Fruit fly (Drosophila melanogaster) whole organism, embryonic: ENCODE results near the gene CG10747.

ENCODE experiments used
- Aef1 ChIP-seq: fragments of 200-800 bp; sonication (Bioruptor generic); IDR thresholded peaks from 3 replicates; pipeline ENCODE4 v1.3.6; 2022; ENCODE audit warnings: missing biosample characterization, missing genetic modification characterization
- Bdp1 ChIP-seq: fragments of 200-800 bp; sonication (Bioruptor generic); optimal IDR thresholded peaks from 3 replicates; lab custom pipeline; 2016; ENCODE audit warnings: missing biosample characterization, missing genetic modification characterization
- CG13296 ChIP-seq: fragments of 200-800 bp; sonication (Bioruptor generic); optimal IDR thresholded peaks from 3 replicates; lab custom pipeline; 2018; ENCODE audit warnings: missing biosample characterization, mild to moderate bottlenecking, missing genetic modification characterization
- CG14014 ChIP-seq: fragments of 200-800 bp; sonication (Bioruptor generic); IDR thresholded peaks from 2 replicates; pipeline ENCODE4 v1.3.6; 2022; ENCODE audit warnings: missing biosample characterization, missing genetic modification characterization
- CG16813 ChIP-seq: fragments of 200-800 bp; sonication (Bioruptor generic); IDR thresholded peaks from 3 replicates; pipeline ENCODE4 v1.3.6; 2022; ENCODE audit warnings: missing biosample characterization, missing genetic modification characterization; ENCODE audit not compliant: partially characterized antibody
- CG17802 ChIP-seq: fragments of 200-800 bp; sonication (Bioruptor generic); optimal IDR thresholded peaks from 2 replicates; lab custom pipeline; 2018; ENCODE audit warnings: missing biosample characterization, mild to moderate bottlenecking, missing genetic modification characterization, moderate library complexity
- CG2129 ChIP-seq: fragments of 200-800 bp; sonication (Bioruptor generic); IDR thresholded peaks from 2 replicates; pipeline ENCODE4 v1.3.6; 2022; ENCODE audit warnings: missing biosample characterization, missing genetic modification characterization; ENCODE audit not compliant: partially characterized antibody
- CG31441 ChIP-seq: fragments of 200-800 bp; sonication (Bioruptor generic); IDR thresholded peaks from 2 replicates; pipeline ENCODE4 v1.3.6; 2022; ENCODE audit warnings: missing biosample characterization, missing genetic modification characterization
- CG34376 ChIP-seq: fragments of 200-800 bp; sonication (Bioruptor generic); optimal IDR thresholded peaks from 2 replicates; lab custom pipeline; 2018; ENCODE audit warnings: missing biosample characterization, mild to moderate bottlenecking, missing genetic modification characterization
- CG34422 ChIP-seq: fragments of 200-800 bp; sonication (Bioruptor generic); IDR thresholded peaks from 3 replicates; pipeline ENCODE4 v1.3.6; 2022; ENCODE audit warnings: missing biosample characterization, missing genetic modification characterization
- CG3847 ChIP-seq: fragments of 200-800 bp; sonication (Bioruptor generic); IDR thresholded peaks from 2 replicates; pipeline ENCODE4 v1.3.6; 2022; ENCODE audit warnings: missing biosample characterization, missing genetic modification characterization
- CG4424 ChIP-seq: fragments of 200-800 bp; sonication (Bioruptor generic); optimal IDR thresholded peaks from 3 replicates; lab custom pipeline; 2016; ENCODE audit warnings: missing biosample characterization, missing genetic modification characterization
- CG4617 ChIP-seq: fragments of 200-800 bp; sonication (Bioruptor generic); optimal IDR thresholded peaks from 3 replicates; lab custom pipeline; 2016; ENCODE audit warnings: missing biosample characterization, missing genetic modification characterization, borderline replicate concordance
- CG9797 ChIP-seq: fragments of 200-800 bp; sonication (Bioruptor generic); optimal IDR thresholded peaks from 3 replicates; lab custom pipeline; 2018; ENCODE audit warnings: missing biosample characterization, mild to moderate bottlenecking, missing genetic modification characterization
- CG9817 ChIP-seq: fragments of 200-800 bp; sonication (Bioruptor generic); optimal IDR thresholded peaks from 2 replicates; lab custom pipeline; 2018; ENCODE audit warnings: missing biosample characterization, mild to moderate bottlenecking, missing genetic modification characterization, moderate library complexity
- CkIIα-i1 ChIP-seq: fragments of 200-800 bp; sonication (Bioruptor generic); IDR thresholded peaks from 2 replicates; pipeline ENCODE4 v1.3.6; 2022; ENCODE audit warnings: missing biosample characterization, missing genetic modification characterization
- CoRest ChIP-seq: fragments of 200-800 bp; sonication (Bioruptor generic); optimal IDR thresholded peaks from 3 replicates; lab custom pipeline; 2018; ENCODE audit warnings: missing biosample characterization, mild to moderate bottlenecking, missing genetic modification characterization, moderate library complexity
- Dbx ChIP-seq: fragments of 200-800 bp; sonication (Bioruptor generic); IDR thresholded peaks from 3 replicates; pipeline ENCODE4 v1.3.6; 2022; ENCODE audit warnings: missing biosample characterization, missing genetic modification characterization
- Dref ChIP-seq: fragments of 200-800 bp; sonication (Bioruptor generic); IDR thresholded peaks from 2 replicates; pipeline ENCODE4 v1.3.6; 2022; ENCODE audit warnings: missing biosample characterization, missing genetic modification characterization
- MBD-R2 ChIP-seq: fragments of 200-800 bp; sonication (Bioruptor generic); IDR thresholded peaks from 2 replicates; pipeline ENCODE4 v1.3.6; 2022; ENCODE audit warnings: missing biosample characterization, missing genetic modification characterization
- Pdp1 ChIP-seq, 2 experiments: fragments of 200-800 bp; sonication (Bioruptor generic); optimal IDR thresholded peaks; 3 replicates each; lab custom pipeline; 2016; ENCODE audit warnings: missing biosample characterization in 2 of 2, missing genetic modification characterization in 2 of 2, mild to moderate bottlenecking in 1 of 2, moderate library complexity in 1 of 2
- Rx ChIP-seq: fragments of 200-800 bp; sonication (Bioruptor generic); IDR thresholded peaks from 2 replicates; pipeline ENCODE4 v1.3.6; 2022; ENCODE audit warnings: missing biosample characterization, missing genetic modification characterization
- Sry-δ ChIP-seq: fragments of 200-800 bp; sonication (Bioruptor generic); optimal IDR thresholded peaks from 2 replicates; lab custom pipeline; 2016; ENCODE audit warnings: missing biosample characterization, missing genetic modification characterization
- amos ChIP-seq: fragments of 200-800 bp; sonication (Bioruptor generic); IDR thresholded peaks from 2 replicates; pipeline ENCODE4 v1.3.6; 2022; ENCODE audit warnings: missing biosample characterization, missing genetic modification characterization; ENCODE audit not compliant: partially characterized antibody
- aop ChIP-seq: fragments of 200-800 bp; sonication (Bioruptor generic); IDR thresholded peaks from 2 replicates; pipeline ENCODE4 v1.3.6; 2022; ENCODE audit warnings: missing biosample characterization, missing genetic modification characterization
- ash1 ChIP-seq: fragments of 200-800 bp; sonication (Bioruptor generic); optimal IDR thresholded peaks from 2 replicates; lab custom pipeline; 2018; ENCODE audit warnings: missing biosample characterization, mild to moderate bottlenecking, missing genetic modification characterization
- caup ChIP-seq: fragments of 200-800 bp; sonication (Bioruptor generic); optimal IDR thresholded peaks from 3 replicates; lab custom pipeline; 2017; ENCODE audit warnings: missing biosample characterization, mild to moderate bottlenecking, missing genetic modification characterization, moderate library complexity; ENCODE audit not compliant: severe bottlenecking
- croc ChIP-seq: fragments of 200-800 bp; sonication (Bioruptor generic); conservative IDR thresholded peaks from 3 replicates; pipeline ENCODE4 v1.3.6; 2022; ENCODE audit warnings: missing biosample characterization, missing genetic modification characterization
- dm ChIP-seq: fragments of 200-800 bp; sonication (Bioruptor generic); optimal IDR thresholded peaks from 3 replicates; lab custom pipeline; 2016; ENCODE audit warnings: missing biosample characterization, missing genetic modification characterization
- fd64A ChIP-seq: fragments of 200-800 bp; sonication (Bioruptor generic); optimal IDR thresholded peaks from 3 replicates; lab custom pipeline; 2018; ENCODE audit warnings: missing biosample characterization, mild to moderate bottlenecking, missing genetic modification characterization
- fd96Cb ChIP-seq: fragments of 200-800 bp; sonication (Bioruptor generic); optimal IDR thresholded peaks from 2 replicates; lab custom pipeline; 2018; ENCODE audit warnings: missing biosample characterization, mild to moderate bottlenecking, missing genetic modification characterization, moderate library complexity
- ftz-f1 ChIP-seq: fragments of 200-800 bp; sonication (Bioruptor generic); optimal IDR thresholded peaks from 2 replicates; lab custom pipeline; 2016; ENCODE audit warnings: missing biosample characterization, missing genetic modification characterization
- gcm ChIP-seq: fragments of 200-800 bp; sonication (Bioruptor generic); optimal IDR thresholded peaks from 2 replicates; lab custom pipeline; 2019; ENCODE audit warnings: missing biosample characterization, mild to moderate bottlenecking, missing genetic modification characterization, moderate library complexity
- gcm2 ChIP-seq: fragments of 200-800 bp; sonication (Bioruptor generic); optimal IDR thresholded peaks from 2 replicates; lab custom pipeline; 2016; ENCODE audit warnings: missing biosample characterization, missing genetic modification characterization
- grau ChIP-seq: fragments of 200-800 bp; optimal IDR thresholded peaks from 3 replicates; lab custom pipeline; 2019; ENCODE audit warnings: missing biosample characterization, mild to moderate bottlenecking, missing genetic modification characterization, moderate library complexity
- hth ChIP-seq: fragments of >200 bp; optimal IDR thresholded peaks from 2 replicates; lab custom pipeline; 2017; ENCODE audit warnings: inconsistent platforms
- ind ChIP-seq: fragments of 200-800 bp; sonication (Bioruptor generic); optimal IDR thresholded peaks from 3 replicates; lab custom pipeline; 2016; ENCODE audit warnings: missing biosample characterization, missing genetic modification characterization
- klu ChIP-seq: fragments of 200-800 bp; sonication (Bioruptor generic); IDR thresholded peaks from 2 replicates; pipeline ENCODE4 v1.3.6; 2022; ENCODE audit warnings: missing biosample characterization, missing genetic modification characterization
- lmd ChIP-seq: fragments of 200-800 bp; sonication (Bioruptor generic); IDR thresholded peaks from 2 replicates; pipeline ENCODE4 v1.3.6; 2022; ENCODE audit warnings: missing biosample characterization, missing genetic modification characterization
- nau ChIP-seq: fragments of 200-800 bp; sonication (Bioruptor generic); optimal IDR thresholded peaks from 3 replicates; lab custom pipeline; 2017; ENCODE audit warnings: missing biosample characterization, mild to moderate bottlenecking, missing genetic modification characterization, missing genetic modification reagents
- pan ChIP-seq, 4 experiments: fragments of >200 bp in 3 of 4; fragments of 200-800 bp in 1 of 4; sonication (Bioruptor generic) in 1 of 4; optimal IDR thresholded peaks in 3 of 4; IDR thresholded peaks in 1 of 4; 2 replicates each; pipeline versions ENCODE4 v1.3.6 to Lab custom; 2017 to 2022; ENCODE audit warnings: missing biosample characterization in 2 of 4, missing genetic modification characterization in 2 of 4, mixed read lengths in 1 of 4
- pho ChIP-seq: fragments of 200-800 bp; sonication (Bioruptor generic); optimal IDR thresholded peaks from 2 replicates; lab custom pipeline; 2016; ENCODE audit warnings: missing biosample characterization, missing genetic modification characterization
- phol ChIP-seq: fragments of 200-800 bp; sonication (Bioruptor generic); optimal IDR thresholded peaks from 3 replicates; lab custom pipeline; 2018; ENCODE audit warnings: missing biosample characterization, mild to moderate bottlenecking, missing genetic modification characterization, moderate library complexity
- pzg ChIP-seq: fragments of 200-800 bp; sonication (Bioruptor generic); optimal IDR thresholded peaks from 3 replicates; lab custom pipeline; 2018; ENCODE audit warnings: missing biosample characterization, mild to moderate bottlenecking, missing genetic modification characterization, moderate library complexity
- repo ChIP-seq: fragments of 200-800 bp; sonication (Bioruptor generic); optimal IDR thresholded peaks from 2 replicates; lab custom pipeline; 2016; ENCODE audit warnings: missing biosample characterization, missing genetic modification characterization
- sr ChIP-seq: fragments of 200-800 bp; sonication (Bioruptor generic); IDR thresholded peaks from 3 replicates; pipeline ENCODE4 v1.3.6; 2022; ENCODE audit warnings: missing biosample characterization, missing genetic modification characterization
- tll ChIP-seq, 2 experiments: fragments of 200-800 bp in 1 of 2; fragments of >200 bp in 1 of 2; sonication (Bioruptor generic) in 1 of 2; optimal IDR thresholded peaks; 2 replicates each; lab custom pipeline; 2017 to 2019; ENCODE audit warnings: missing biosample characterization in 2 of 2, missing genetic modification characterization in 2 of 2, mild to moderate bottlenecking in 1 of 2, moderate library complexity in 1 of 2
- tup ChIP-seq: fragments of 200-800 bp; sonication (Bioruptor generic); optimal IDR thresholded peaks from 2 replicates; lab custom pipeline; 2016; ENCODE audit warnings: missing biosample characterization, mild to moderate bottlenecking, missing genetic modification characterization, moderate library complexity
- zfh1 ChIP-seq: fragments of 200-800 bp; sonication (Bioruptor generic); IDR thresholded peaks from 3 replicates; pipeline ENCODE4 v1.3.6; 2022; ENCODE audit warnings: missing biosample characterization, missing genetic modification characterization

The CG10747 gene

DNA sequence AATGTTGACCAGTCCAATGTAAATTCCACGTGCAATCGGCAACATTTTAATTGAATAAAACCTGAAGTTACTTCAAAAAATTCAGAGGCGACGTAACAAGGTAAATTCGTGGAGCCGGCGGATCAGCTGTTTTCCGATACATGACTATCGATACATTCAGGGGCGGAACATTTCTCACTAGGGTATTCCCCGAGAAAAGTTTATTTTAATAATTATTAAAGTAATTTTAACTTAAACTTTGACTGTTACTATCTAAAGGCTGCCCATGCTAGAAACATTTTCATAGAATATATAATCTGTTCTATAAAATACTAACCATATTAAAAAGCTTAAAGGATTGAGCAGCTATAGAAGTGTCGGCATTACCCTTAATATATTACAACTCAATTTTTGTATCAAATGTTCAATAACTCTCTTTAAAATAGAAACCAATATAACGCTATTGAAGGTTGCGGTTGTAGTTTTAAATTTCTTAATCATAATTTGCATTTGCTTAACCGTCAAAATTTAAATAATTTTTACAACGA lies 6.0 kb upstream of the CG10747 start, which contains the start of the genes mRpS18B and Kua (continued):
- peak; percentile 64 for TF ChIP-seq grau (tag; lab: Kevin White, UChicago)
- peak; percentile 10; the same call in 1 of the 2 replicates for TF ChIP-seq klu (GFP tag; lab: Robert Waterston, UW)
- peak; percentile 71; the same call in 1 of the 3 replicates for TF ChIP-seq zfh1 (GFP tag; lab: Robert Waterston, UW)
- TF ChIP-seq CG9797 (GFP tag; lab: Kevin White, UChicago): no peak
- peak; percentile 9 for TF ChIP-seq CG17802 (tag; lab: Kevin White, UChicago)
- no peak for TF ChIP-seq ftz-f1 (GFP tag; lab: Kevin White, UChicago)
- peak; percentile 83 for TF ChIP-seq CoRest
- peak; percentile 54 for TF ChIP-seq CG13296
- TF ChIP-seq CG31441 (GFP tag; lab: Robert Waterston, UW): peak; percentile 64
- peak; percentile 58 for TF ChIP-seq lmd (GFP tag; lab: Robert Waterston, UW)
- TF ChIP-seq repo (GFP tag; lab: Kevin White, UChicago): no peak
- TF ChIP-seq CG3847 (GFP tag; lab: Robert Waterston, UW): peak; percentile 71
- TF ChIP-seq Pdp1 (GFP tag; optimal IDR thresholded peaks at IDR 0.05; lab: Kevin White, UChicago): peak; percentile 14 to 87
- TF ChIP-seq ash1: no peak
- peak; percentile 57 for TF ChIP-seq CG9817 (tag; lab: Kevin White, UChicago)
- no peak for TF ChIP-seq fd64A (GFP tag; lab: Kevin White, UChicago)
- TF ChIP-seq tup (GFP tag; lab: Kevin White, UChicago): no peak
- no peak for TF ChIP-seq pho
- peak; percentile 40 for TF ChIP-seq CG2129 (GFP tag; lab: Robert Waterston, UW)
- no peak for TF ChIP-seq croc (GFP tag; lab: Robert Waterston, UW)
- TF ChIP-seq Rx: no peak
- peak; percentile 40 for TF ChIP-seq CG4617 (GFP tag; lab: Kevin White, UChicago)
- TF ChIP-seq CG34376: peak; percentile 43
- TF ChIP-seq hth (lab: Kevin White, UChicago): no peak
- no peak for TF ChIP-seq nau
- TF ChIP-seq MBD-R2 (GFP tag; lab: Robert Waterston, UW): peak; percentile 88
- TF ChIP-seq CG14014 (GFP tag; lab: Robert Waterston, UW): peak; percentile 66
- peak; percentile 72; the same call in 2 of the 3 replicates for TF ChIP-seq Dbx (GFP tag; lab: Robert Waterston, UW)
- TF ChIP-seq Aef1 (GFP tag; lab: Robert Waterston, UW): peak; percentile 51; the same call in 2 of the 3 replicates
- TF ChIP-seq Bdp1 (GFP tag; lab: Kevin White, UChicago): peak; percentile 1
- no peak for TF ChIP-seq gcm (GFP tag; lab: Kevin White, UChicago)
- TF ChIP-seq aop (GFP tag; lab: Robert Waterston, UW): no peak
- TF ChIP-seq ind: peak; percentile 53
- no peak for TF ChIP-seq CkIIα-i1 (GFP tag; lab: Robert Waterston, UW)
- TF ChIP-seq caup (GFP tag; lab: Kevin White, UChicago): peak; percentile 28
- peak; percentile 60 for TF ChIP-seq CG4424
- TF ChIP-seq Dref (GFP tag; lab: Robert Waterston, UW): peak; percentile 76
- 0 out of 3 replicates have a peak, but pooled peaks have one; percentile 54 for TF ChIP-seq CG34422 (GFP tag; lab: Robert Waterston, UW)
- TF ChIP-seq gcm2: no peak
- peak; percentile 48 for TF ChIP-seq pzg
- peak; percentile 54 for TF ChIP-seq Sry-δ (GFP tag; lab: Kevin White, UChicago)
- peak; percentile 65 for TF ChIP-seq CG16813 (GFP tag; lab: Robert Waterston, UW)
- peak; percentile 50 for TF ChIP-seq phol (tag; lab: Kevin White, UChicago)
- TF ChIP-seq fd96Cb (tag; lab: Kevin White, UChicago): peak; percentile 51
- TF ChIP-seq tll (GFP tag; optimal IDR thresholded peaks at IDR 0.05; lab: Kevin White, UChicago): no peak
- no peak for TF ChIP-seq pan (optimal IDR thresholded peaks at IDR 0.05; lab: Kevin White, UChicago)
- peak in 1 of 2 experiments; percentile 63 for TF ChIP-seq pan (GFP tag; optimal IDR thresholded peaks at IDR 0.05 in 1 of 2, IDR thresholded peaks at IDR 0.05 in 1 of 2)
- no peak for TF ChIP-seq dm (GFP tag; lab: Kevin White, UChicago)
- TF ChIP-seq amos (GFP tag; lab: Robert Waterston, UW): peak; percentile 66
- TF ChIP-seq sr: no peak
